Worm (Caenorhabditis elegans) whole organism, late embryonic: ENCODE results near the gene zipt-15.
A peak's percentile ranks its signal among the peaks of the same experiment; 100 is the strongest.

Experiments used
- dmd-4 ChIP-seq: sonication (generic microtip); optimal IDR thresholded peaks from 2 replicates; lab custom pipeline; 2016; ENCODE audit warnings: borderline replicate concordance, missing genetic modification characterization, missing compliant biosample characterization
- nfya-1 ChIP-seq: sonication (generic microtip); optimal IDR thresholded peaks from 2 replicates; lab custom pipeline; 2017; ENCODE audit warnings: missing genetic modification characterization, mild to moderate bottlenecking, missing compliant biosample characterization, antibody characterized with exemption, moderate library complexity
- pag-3 ChIP-seq: sonication (generic microtip); optimal IDR thresholded peaks from 2 replicates; lab custom pipeline; 2016; ENCODE audit warnings: missing compliant biosample characterization, missing genetic modification characterization, borderline replicate concordance
- pqm-1 ChIP-seq: sonication (generic microtip); optimal IDR thresholded peaks from 2 replicates; lab custom pipeline; 2016; ENCODE audit warnings: missing genetic modification characterization, missing compliant biosample characterization

- no peak for TF ChIP-seq dmd-4 (tag; lab: Kevin White, UChicago)
- TF ChIP-seq pqm-1 (tag; lab: Kevin White, UChicago) = peak; percentile 23
- peak; percentile 45 for TF ChIP-seq nfya-1 (tag; lab: Kevin White, UChicago)
- TF ChIP-seq pag-3 (tag; lab: Kevin White, UChicago) = no peak
Observed at ce11 chrIV:854357-855269, 29.9 kb upstream of the zipt-15 start, which contains the start of the genes lem-4 and Y55F3BR.11.
